Fruit fly (Drosophila melanogaster): ENCODE measurements around the gene wake.

wake gene

dm6 chr3R:22597344-22597954, 42.2 kb upstream of the wake start (continued):
- TF ChIP-seq CG11093 (GFP tag; IDR thresholded peaks at IDR 0.05) (peak; percentile 72; the same call in 2 of the 3 replicates), corto (GFP tag; optimal IDR thresholded peaks at IDR 0.05) (no peak), jumu (GFP tag; optimal IDR thresholded peaks at IDR 0.05) (peak; percentile 66), crp (GFP tag; optimal IDR thresholded peaks at IDR 0.05) (peak in 1 of 2 experiments; percentile 17), CG10543 (GFP tag; optimal IDR thresholded peaks at IDR 0.05) (no peak), CG31388 (GFP tag; optimal IDR thresholded peaks at IDR 0.05) (peak; percentile 20), CG18599 (GFP tag; optimal IDR thresholded peaks at IDR 0.05) (peak; percentile 71), zfh1 (GFP tag; IDR thresholded peaks at IDR 0.05) (peak; percentile 86), salm (tag; optimal IDR thresholded peaks at IDR 0.05) (peak; percentile 69), Oli (tag; optimal IDR thresholded peaks at IDR 0.05) (peak; percentile 79), CG17328 (GFP tag; IDR thresholded peaks at IDR 0.05) (peak; percentile 81), CG2129 (GFP tag; IDR thresholded peaks at IDR 0.05; ENCODE audit: partially characterized antibody) (no peak), schlank (tag; optimal IDR thresholded peaks at IDR 0.05) (no peak), CG9932 (GFP tag; IDR thresholded peaks at IDR 0.05) (peak; percentile 34; the same call in 1 of the 2 replicates), CG31224 (GFP tag; IDR thresholded peaks at IDR 0.05) (peak; percentile 41; the same call in 1 of the 2 replicates), sisA (GFP tag; IDR thresholded peaks at IDR 0.05) (peak; percentile 91), Nf-YA (GFP tag; IDR thresholded peaks at IDR 0.05) (peak; percentile 44; the same call in 1 of the 2 replicates), en (GFP tag; optimal IDR thresholded peaks at IDR 0.05) (peak; percentile 45), CG11696 (GFP tag; IDR thresholded peaks at IDR 0.05) (peak; percentile 35; the same call in 1 of the 2 replicates), Hmx (GFP tag; optimal IDR thresholded peaks at IDR 0.05) (no peak), CG6272 (GFP tag; IDR thresholded peaks at IDR 0.05) (peak; percentile 61), CG14710 (tag; optimal IDR thresholded peaks at IDR 0.05) (peak; percentile 50), Dbx (GFP tag; IDR thresholded peaks at IDR 0.05) (peak; percentile 55; the same call in 1 of the 3 replicates), CG14667 (GFP tag; IDR thresholded peaks at IDR 0.05) (peak; percentile 77), Fer2 (tag; optimal IDR thresholded peaks at IDR 0.05) (no peak), trem (tag; optimal IDR thresholded peaks at IDR 0.05) (peak; percentile 34), CG10147 (GFP tag; optimal IDR thresholded peaks at IDR 0.05) (no peak), Jarid2 (GFP tag; optimal IDR thresholded peaks at IDR 0.05) (no peak), sd (tag; optimal IDR thresholded peaks at IDR 0.05) (peak; percentile 11), CG18764 (GFP tag; optimal IDR thresholded peaks at IDR 0.05) (no peak), PHDP (tag; optimal IDR thresholded peaks at IDR 0.05) (no peak), CG2116 (GFP tag; optimal IDR thresholded peaks at IDR 0.05) (peak; percentile 2), CG16779 (GFP tag; IDR thresholded peaks at IDR 0.05) (no peak), CG15269 (tag; optimal IDR thresholded peaks at IDR 0.05) (no peak), disco-r (GFP tag; optimal IDR thresholded peaks at IDR 0.05) (no peak), Asciz (GFP tag; optimal IDR thresholded peaks at IDR 0.05) (no peak), Chrac-16 (GFP tag; optimal IDR thresholded peaks at IDR 0.05) (peak; percentile 66), Kr (GFP tag; optimal IDR thresholded peaks at IDR 0.05) (no peak), Fer1 (GFP tag; optimal IDR thresholded peaks at IDR 0.05) (peak; percentile 46), pan (optimal IDR thresholded peaks at IDR 0.05) (no peak), pan (GFP tag; optimal IDR thresholded peaks at IDR 0.05 in 1 of 2, IDR thresholded peaks at IDR 0.05 in 1 of 2) (peak in 1 of 2 experiments; percentile 76), gt (GFP tag; IDR thresholded peaks at IDR 0.05) (peak; percentile 31; the same call in 1 of the 2 replicates), CG11695 (GFP tag; IDR thresholded peaks at IDR 0.05) (peak; percentile 68), ci (GFP tag; IDR thresholded peaks at IDR 0.05) (peak; percentile 94), CG32532 (GFP tag; IDR thresholded peaks at IDR 0.05) (peak; percentile 77), CG17829 (tag; optimal IDR thresholded peaks at IDR 0.05) (peak; percentile 70), pnt (GFP tag; optimal IDR thresholded peaks at IDR 0.05) (peak; percentile 68), odd (GFP tag; optimal IDR thresholded peaks at IDR 0.05) (peak; percentile 66), Rx (GFP tag; IDR thresholded peaks at IDR 0.05) (peak; percentile 70), CG14050 (GFP tag; IDR thresholded peaks at IDR 0.05) (peak; percentile 57; the same call in 2 of the 3 replicates)
